Worm (Caenorhabditis elegans) whole organism, L4 larva: Measurements from ENCODE around the gene cdka-1.

Experiments used
- F37D6.2 ChIP-seq: sonication (generic microtip); optimal IDR thresholded peaks from 2 replicates; lab custom pipeline; 2016; ENCODE audit warnings: mild to moderate bottlenecking, missing genetic modification characterization, missing compliant biosample characterization
- F44E2.7 ChIP-seq: fragments of 200-800 bp; sonication (Bioruptor generic); IDR thresholded peaks from 2 replicates; pipeline ENCODE4 v2.1.2; 2022; ENCODE audit warnings: missing genetic modification characterization, missing compliant biosample characterization
- F49E8.2 ChIP-seq: sonication (generic microtip); optimal IDR thresholded peaks from 2 replicates; lab custom pipeline; 2016; ENCODE audit warnings: missing compliant biosample characterization, mild to moderate bottlenecking, missing genetic modification characterization, borderline replicate concordance
- ZK337.2 ChIP-seq: fragments of 200-800 bp; sonication (Bioruptor generic); IDR thresholded peaks from 2 replicates; pipeline ENCODE4 v1.3.6; 2022; ENCODE audit warnings: missing genetic modification reagents, missing genetic modification characterization, missing compliant biosample characterization
- aly-2 ChIP-seq: sonication (generic microtip); optimal IDR thresholded peaks from 2 replicates; lab custom pipeline; 2018; ENCODE audit warnings: missing biosample characterization, missing genetic modification characterization
- arid-1 ChIP-seq: fragments of 200-800 bp; sonication (Bioruptor generic); conservative IDR thresholded peaks from 2 replicates; pipeline ENCODE4 v1.3.6; 2022; ENCODE audit warnings: missing genetic modification reagents, missing genetic modification characterization, missing compliant biosample characterization
- ceh-28 ChIP-seq: fragments of 150-350 bp; optimal IDR thresholded peaks from 2 replicates; lab custom pipeline; 2014; ENCODE audit warnings: missing biosample characterization, missing genetic modification reagents, missing genetic modification characterization
- ctbp-1 ChIP-seq: fragments of 200-800 bp; sonication (Bioruptor generic); IDR thresholded peaks from 2 replicates; pipeline ENCODE4 v1.3.6; 2022; ENCODE audit warnings: missing genetic modification reagents, missing genetic modification characterization, missing compliant biosample characterization
- daf-16 ChIP-seq, 3 experiments: sonication (generic microtip); optimal IDR thresholded peaks; 2 replicates each; lab custom pipeline; 2016 to 2017; ENCODE audit warnings: missing genetic modification characterization in 3 of 3, missing genetic modification reagents in 3 of 3, mild to moderate bottlenecking in 2 of 3, missing compliant biosample characterization in 2 of 3, missing biosample characterization in 1 of 3, moderate library complexity in 1 of 3
- dmd-9 ChIP-seq: fragments of 200-800 bp; sonication (Bioruptor generic); IDR thresholded peaks from 2 replicates; pipeline ENCODE4 v1.3.6; 2022; ENCODE audit warnings: missing genetic modification reagents, missing genetic modification characterization, missing compliant biosample characterization
- duxl-1 ChIP-seq: sonication (generic microtip); optimal IDR thresholded peaks from 2 replicates; lab custom pipeline; 2016; ENCODE audit warnings: mild to moderate bottlenecking, missing genetic modification characterization, moderate library complexity, missing compliant biosample characterization; ENCODE audit not compliant: poor library complexity
- dve-1 ChIP-seq: sonication (generic microtip); optimal IDR thresholded peaks from 2 replicates; lab custom pipeline; 2017; ENCODE audit warnings: antibody characterized with exemption, mild to moderate bottlenecking, missing genetic modification characterization, missing compliant biosample characterization; ENCODE audit not compliant: insufficient read depth
- egl-43 ChIP-seq: fragments of 200-800 bp; sonication (Bioruptor generic); IDR thresholded peaks from 2 replicates; pipeline ENCODE4 v1.3.6; 2022; ENCODE audit warnings: missing genetic modification reagents, missing genetic modification characterization, missing compliant biosample characterization
- fkh-10 ChIP-seq: fragments of 150-350 bp; optimal IDR thresholded peaks from 2 replicates; lab custom pipeline; 2014; ENCODE audit warnings: missing biosample characterization, missing genetic modification reagents, missing genetic modification characterization
- fos-1 ChIP-seq: fragments of 150-350 bp; optimal IDR thresholded peaks from 2 replicates; lab custom pipeline; 2014; ENCODE audit warnings: missing biosample characterization, missing genetic modification characterization
- jun-1 ChIP-seq: fragments of 150-350 bp; optimal IDR thresholded peaks from 2 replicates; lab custom pipeline; 2014; ENCODE audit warnings: missing biosample characterization, missing genetic modification reagents, missing genetic modification characterization
- lim-7 ChIP-seq: fragments of 200-800 bp; sonication (Bioruptor generic); IDR thresholded peaks from 2 replicates; pipeline ENCODE4 v1.3.6; 2022; ENCODE audit warnings: missing genetic modification characterization, missing compliant biosample characterization
- lin-15B ChIP-seq: fragments of 150-350 bp; sonication (generic microtip); optimal IDR thresholded peaks from 3 replicates; lab custom pipeline; 2014; ENCODE audit warnings: missing biosample characterization, missing genetic modification characterization
- lin-38 ChIP-seq: fragments of 200-800 bp; sonication (Bioruptor generic); IDR thresholded peaks from 2 replicates; pipeline ENCODE4 v1.3.6; 2022; ENCODE audit warnings: missing genetic modification reagents, missing genetic modification characterization, missing compliant biosample characterization
- lin-39 ChIP-seq: fragments of 150-350 bp; optimal IDR thresholded peaks from 2 replicates; lab custom pipeline; 2014; ENCODE audit warnings: missing biosample characterization, missing genetic modification reagents, missing genetic modification characterization
- madf-5 ChIP-seq, 2 experiments: fragments of 200-800 bp; sonication (Bioruptor generic); IDR thresholded peaks; 2 replicates each; pipeline ENCODE4 v1.3.6; 2022; ENCODE audit warnings: missing compliant biosample characterization in 2 of 2, missing genetic modification characterization in 2 of 2
- mep-1 ChIP-seq: fragments of 150-350 bp; sonication (generic microtip); optimal IDR thresholded peaks from 3 replicates; lab custom pipeline; 2014; ENCODE audit warnings: missing biosample characterization, missing genetic modification characterization
- mes-2 ChIP-seq: sonication (generic microtip); optimal IDR thresholded peaks from 2 replicates; lab custom pipeline; 2016; ENCODE audit warnings: missing genotype, mild to moderate bottlenecking, missing genetic modification characterization, missing compliant biosample characterization; ENCODE audit not compliant: poor library complexity, severe bottlenecking
- nhr-102 ChIP-seq: sonication (generic microtip); optimal IDR thresholded peaks from 2 replicates; lab custom pipeline; 2016; ENCODE audit warnings: mild to moderate bottlenecking, missing genetic modification characterization, moderate library complexity, missing compliant biosample characterization
- nhr-111 ChIP-seq: fragments of 200-800 bp; sonication (Bioruptor generic); optimal IDR thresholded peaks from 2 replicates; lab custom pipeline; 2018; ENCODE audit warnings: mild to moderate bottlenecking, missing genetic modification characterization, missing compliant biosample characterization
- nhr-25 ChIP-seq: sonication (generic microtip); optimal IDR thresholded peaks from 2 replicates; lab custom pipeline; 2017; ENCODE audit warnings: missing genetic modification characterization, mild to moderate bottlenecking, missing compliant biosample characterization, antibody characterized with exemption, moderate library complexity, borderline replicate concordance; ENCODE audit not compliant: insufficient read depth
- nhr-42 ChIP-seq: fragments of 200-800 bp; sonication (Bioruptor generic); IDR thresholded peaks from 2 replicates; pipeline ENCODE4 v1.3.6; 2022; ENCODE audit warnings: missing genetic modification characterization, missing compliant biosample characterization
- nhr-6 ChIP-seq: fragments of 150-350 bp; optimal IDR thresholded peaks from 2 replicates; lab custom pipeline; 2014; ENCODE audit warnings: missing biosample characterization, missing genetic modification characterization
- nhr-76 ChIP-seq: fragments of 150-350 bp; optimal IDR thresholded peaks from 2 replicates; lab custom pipeline; 2014; ENCODE audit warnings: missing biosample characterization, missing genetic modification characterization
- pha-4 ChIP-seq, 2 experiments: fragments of 150-350 bp in 1 of 2; fragments of 200-800 bp in 1 of 2; sonication (Bioruptor generic) in 1 of 2; IDR thresholded peaks in 1 of 2; optimal IDR thresholded peaks in 1 of 2; 2 replicates each; pipeline versions ENCODE4 v1.3.6 to Lab custom; 2014 to 2022; ENCODE audit warnings: missing genetic modification characterization in 2 of 2, missing genetic modification reagents in 2 of 2, missing biosample characterization in 1 of 2, missing compliant biosample characterization in 1 of 2
- php-3 ChIP-seq: fragments of 200-800 bp; sonication (Bioruptor generic); IDR thresholded peaks from 2 replicates; pipeline ENCODE4 v1.3.6; 2022; ENCODE audit warnings: missing genetic modification reagents, missing genetic modification characterization, missing compliant biosample characterization
- sdz-12 ChIP-seq: fragments of 200-800 bp; sonication (Bioruptor generic); optimal IDR thresholded peaks from 2 replicates; lab custom pipeline; 2018; ENCODE audit warnings: mild to moderate bottlenecking, missing genetic modification characterization, missing compliant biosample characterization
- snpc-1.2 ChIP-seq: fragments of 200-800 bp; sonication (Bioruptor generic); IDR thresholded peaks from 2 replicates; pipeline ENCODE4 v1.3.6; 2022; ENCODE audit warnings: missing genetic modification reagents, missing genetic modification characterization, missing compliant biosample characterization
- spr-3 ChIP-seq: fragments of 200-800 bp; sonication (Bioruptor generic); optimal IDR thresholded peaks from 2 replicates; lab custom pipeline; 2018; ENCODE audit warnings: mild to moderate bottlenecking, missing genetic modification characterization, missing compliant biosample characterization
- unc-62 ChIP-seq, 3 experiments: fragments of 150-350 bp in 1 of 3; sonication (generic microtip); optimal IDR thresholded peaks in 2 of 3; peaks in 1 of 3; 1 replicate in 1 of 3; 2 replicates in 2 of 3; lab custom pipeline; 2014 to 2017; ENCODE audit warnings: missing biosample characterization in 3 of 3, missing genetic modification characterization in 3 of 3, missing genetic modification reagents in 3 of 3, missing genotype in 1 of 3
- vab-7 ChIP-seq: fragments of 200-800 bp; sonication (Bioruptor generic); IDR thresholded peaks from 2 replicates; pipeline ENCODE4 v1.3.6; 2022; ENCODE audit warnings: missing genetic modification reagents, missing genetic modification characterization, missing compliant biosample characterization
- zag-1 ChIP-seq: fragments of 150-350 bp; optimal IDR thresholded peaks from 2 replicates; lab custom pipeline; 2014; ENCODE audit warnings: missing biosample characterization, missing genetic modification characterization
- zfp-3 ChIP-seq: fragments of 200-800 bp; sonication (Bioruptor generic); conservative IDR thresholded peaks from 2 replicates; pipeline ENCODE4 v1.3.6; 2022; ENCODE audit warnings: missing genetic modification reagents, missing genetic modification characterization, missing compliant biosample characterization
- ztf-7 ChIP-seq: fragments of 150-350 bp; optimal IDR thresholded peaks from 2 replicates; lab custom pipeline; 2014; ENCODE audit warnings: missing biosample characterization, missing genetic modification characterization

Gene cdka-1

DNA sequence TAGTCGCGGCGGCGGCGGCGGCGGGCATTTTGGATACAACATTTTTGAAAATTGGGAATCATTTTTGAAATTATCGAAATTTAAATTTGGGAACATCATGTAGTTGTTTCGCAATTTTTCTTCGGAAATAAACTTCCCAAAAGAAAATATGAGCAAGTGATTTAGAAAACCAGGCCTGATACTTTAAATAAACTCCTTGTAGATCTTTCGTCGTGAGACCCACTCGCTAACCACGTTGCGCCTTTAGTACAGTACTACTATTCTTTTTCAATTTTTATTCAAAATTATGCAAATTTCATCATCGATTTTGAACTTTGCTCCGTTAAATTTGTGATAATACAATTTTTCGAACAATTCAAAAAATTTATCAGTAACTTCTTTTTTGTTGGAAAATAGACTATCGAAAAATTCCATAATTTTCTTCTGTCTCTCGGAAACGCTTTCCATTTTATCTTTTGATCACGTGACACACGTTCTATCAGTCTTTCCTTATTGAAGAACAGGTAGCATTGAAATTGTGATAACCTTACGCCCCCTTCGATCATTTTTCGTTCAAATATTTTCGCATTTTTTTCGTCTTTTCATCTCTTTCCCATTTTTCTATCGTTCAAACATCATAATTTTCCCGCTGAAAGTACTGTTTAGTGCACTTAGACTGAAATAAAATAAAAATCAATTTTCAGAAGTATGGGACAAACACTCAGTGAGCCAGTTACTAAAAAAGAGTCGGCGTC, 8.6 kb upstream of the cdka-1 start, which contains the start of gene ppm-2 (continued):
- TF ChIP-seq fos-1 (tag; lab: Kevin White, UChicago), result no peak
- TF ChIP-seq ctbp-1 (GFP tag; lab: Robert Waterston, UW), result no peak
- TF ChIP-seq dve-1 (tag; lab: Kevin White, UChicago), result peak; percentile 55
- 0 out of 2 replicates have a peak, but pooled peaks have one; percentile 45 for TF ChIP-seq zfp-3 (GFP tag; lab: Robert Waterston, UW)
- TF ChIP-seq dmd-9 (GFP tag; lab: Robert Waterston, UW), result 0 out of 2 replicates have a peak, but pooled peaks have one; percentile 4
- TF ChIP-seq zag-1, result no peak
- TF ChIP-seq pha-4 (GFP tag; IDR thresholded peaks at IDR 0.05; lab: Robert Waterston, UW), result no peak
- TF ChIP-seq pha-4 (tag; optimal IDR thresholded peaks at IDR 0.05; lab: Kevin White, UChicago), result no peak
- peak; percentile 46; the same call in 1 of the 2 replicates for TF ChIP-seq snpc-1.2 (GFP tag; lab: Robert Waterston, UW)
- no peak for TF ChIP-seq lin-39 (tag; lab: Kevin White, UChicago)
- no peak for TF ChIP-seq spr-3
- no peak for TF ChIP-seq F49E8.2
- no peak for TF ChIP-seq F44E2.7 (GFP tag; lab: Robert Waterston, UW)
- no peak for TF ChIP-seq fkh-10
- TF ChIP-seq egl-43, result no peak
- TF ChIP-seq, all 104 proteins: peak for 18

DNA sequence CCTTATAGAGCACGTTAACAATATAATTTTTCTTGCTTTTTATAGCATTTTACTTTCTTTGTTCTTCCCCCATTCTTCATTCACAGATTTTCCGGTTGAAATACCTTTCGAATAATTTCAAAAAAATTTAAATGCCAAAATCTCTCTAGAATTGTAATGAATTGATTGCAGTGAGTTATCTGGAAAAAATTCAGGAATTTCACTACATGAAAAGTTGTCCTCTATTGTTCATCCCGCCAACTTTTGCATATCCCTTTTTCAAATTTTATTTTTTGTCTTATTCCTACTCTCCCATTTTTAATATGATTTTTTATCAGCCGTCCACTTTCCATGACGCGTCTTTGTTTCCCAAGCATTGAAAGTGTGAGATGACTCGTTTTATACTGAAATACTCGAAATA, 5.2 kb upstream of the cdka-1 start:
- TF ChIP-seq lin-15B (no peak), lim-7 (no peak), nhr-111 (peak; percentile 35), mep-1 (tag; lab: Kevin White, UChicago) (peak; percentile 41), madf-5 (GFP tag; IDR thresholded peaks at IDR 0.05; lab: Robert Waterston, UW) (peak in 1 of 2 experiments; percentile 6; a peak in 1 of 4 replicates), unc-62 (GFP tag; optimal IDR thresholded peaks at IDR 0.05 in 1 of 2; lab: Kevin White, UChicago) (peak in 1 of 2 experiments; percentile 50), unc-62 (tag; optimal IDR thresholded peaks at IDR 0.05; lab: Kevin White, UChicago) (no peak), vab-7 (GFP tag; lab: Robert Waterston, UW) (no peak), mes-2 (peak; percentile 17)

DNA sequence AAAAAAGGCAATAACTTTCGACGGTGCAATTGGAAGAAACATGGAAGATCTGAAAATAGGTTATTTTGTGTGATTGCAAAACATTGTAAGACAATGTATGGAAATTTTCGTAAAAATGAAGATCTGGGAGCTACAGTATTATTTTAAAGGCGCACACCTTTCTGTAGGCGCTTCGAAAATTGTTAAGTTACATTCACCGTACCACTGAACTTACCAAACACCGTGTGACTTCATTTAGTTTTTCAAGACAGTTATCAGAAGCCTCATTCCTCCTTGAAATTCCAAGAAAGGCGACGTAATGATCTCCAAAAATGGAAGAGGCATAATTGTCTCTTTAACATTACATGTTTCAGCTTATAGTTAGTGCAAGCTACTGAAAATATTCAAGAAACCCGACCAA, 4.7 kb upstream of the cdka-1 start:
- TF ChIP-seq arid-1 (GFP tag; lab: Robert Waterston, UW), result peak; percentile 11; the same call in 1 of the 2 replicates
- TF ChIP-seq mes-2, result no peak
- peak in 1 of 2 experiments; percentile 44 for TF ChIP-seq daf-16 (GFP tag; optimal IDR thresholded peaks at IDR 0.05; lab: Kevin White, UChicago)
- no peak for TF ChIP-seq daf-16 (tag; optimal IDR thresholded peaks at IDR 0.05; lab: Kevin White, UChicago)
- peak; percentile 44 for TF ChIP-seq lin-38 (GFP tag; lab: Robert Waterston, UW)
- peak; percentile 71 for TF ChIP-seq duxl-1 (tag; lab: Kevin White, UChicago)
- no peak for TF ChIP-seq ZK337.2
- no peak for TF ChIP-seq ztf-7 (tag; lab: Kevin White, UChicago)
- no peak for TF ChIP-seq sdz-12
- peak; percentile 34; the same call in 1 of the 2 replicates for TF ChIP-seq php-3 (GFP tag; lab: Robert Waterston, UW)
- peak; percentile 49 for TF ChIP-seq nhr-102 (tag; lab: Kevin White, UChicago)
- TF ChIP-seq jun-1, result no peak
- TF ChIP-seq zfp-3 (GFP tag; lab: Robert Waterston, UW), result peak; percentile 70; the same call in 1 of the 2 replicates
- no peak for TF ChIP-seq aly-2 (tag; lab: Kevin White, UChicago)
- no peak for TF ChIP-seq nhr-6 (tag; lab: Kevin White, UChicago)
- no peak for TF ChIP-seq F37D6.2 (tag; lab: Kevin White, UChicago)
- no peak for TF ChIP-seq ceh-28 (tag; lab: Kevin White, UChicago)
- no peak for TF ChIP-seq F44E2.7 (GFP tag; lab: Robert Waterston, UW)
- TF ChIP-seq madf-5 (GFP tag; IDR thresholded peaks at IDR 0.05; lab: Robert Waterston, UW), result peak in 1 of 2 experiments; percentile 54; a peak in 1 of 4 replicates
- peak; percentile 25 for TF ChIP-seq nhr-25 (tag; lab: Kevin White, UChicago)
- TF ChIP-seq lim-7, result 0 out of 2 replicates have a peak, but pooled peaks have one; percentile 17
- no peak for TF ChIP-seq nhr-76 (tag; lab: Kevin White, UChicago)
- 0 out of 2 replicates have a peak, but pooled peaks have one; percentile 7 for TF ChIP-seq nhr-42
